Worm (Caenorhabditis elegans) whole organism, young adult: ENCODE results near the gene dot-1.4.

Experiments used
- F22D6.2 ChIP-seq: sonication (generic microtip); optimal IDR thresholded peaks from 2 replicates; lab custom pipeline; 2016; ENCODE audit warnings: mild to moderate bottlenecking, missing genetic modification characterization, missing compliant biosample characterization
- ZK185.1 ChIP-seq: sonication (generic microtip); optimal IDR thresholded peaks from 2 replicates; lab custom pipeline; 2016; ENCODE audit warnings: mild to moderate bottlenecking, missing genetic modification characterization, missing compliant biosample characterization; ENCODE audit not compliant: poor library complexity, severe bottlenecking
- akir-1 ChIP-seq: fragments of 200-800 bp; sonication (Bioruptor generic); optimal IDR thresholded peaks from 2 replicates; lab custom pipeline; 2018; ENCODE audit warnings: mild to moderate bottlenecking, missing genetic modification characterization, moderate library complexity, missing compliant biosample characterization
- chd-7 ChIP-seq: sonication (generic microtip); optimal IDR thresholded peaks from 2 replicates; lab custom pipeline; 2016; ENCODE audit warnings: mild to moderate bottlenecking, missing genetic modification characterization, moderate library complexity, missing compliant biosample characterization
- die-1 ChIP-seq: sonication (generic microtip); optimal IDR thresholded peaks from 2 replicates; lab custom pipeline; 2016; ENCODE audit warnings: missing genotype, mild to moderate bottlenecking, missing genetic modification characterization, missing compliant biosample characterization
- dpl-1 ChIP-seq: fragments of 150-350 bp; optimal IDR thresholded peaks from 2 replicates; lab custom pipeline; 2014; ENCODE audit warnings: missing biosample characterization, missing genetic modification reagents, missing genetic modification characterization
- nhr-90 ChIP-seq: sonication (generic microtip); optimal IDR thresholded peaks from 2 replicates; lab custom pipeline; 2016; ENCODE audit warnings: missing genotype, mild to moderate bottlenecking, missing genetic modification characterization, missing compliant biosample characterization
- unc-62 ChIP-seq: fragments of 150-350 bp; optimal IDR thresholded peaks from 2 replicates; lab custom pipeline; 2014; ENCODE audit warnings: missing biosample characterization, missing genetic modification reagents, missing genetic modification characterization

DNA sequence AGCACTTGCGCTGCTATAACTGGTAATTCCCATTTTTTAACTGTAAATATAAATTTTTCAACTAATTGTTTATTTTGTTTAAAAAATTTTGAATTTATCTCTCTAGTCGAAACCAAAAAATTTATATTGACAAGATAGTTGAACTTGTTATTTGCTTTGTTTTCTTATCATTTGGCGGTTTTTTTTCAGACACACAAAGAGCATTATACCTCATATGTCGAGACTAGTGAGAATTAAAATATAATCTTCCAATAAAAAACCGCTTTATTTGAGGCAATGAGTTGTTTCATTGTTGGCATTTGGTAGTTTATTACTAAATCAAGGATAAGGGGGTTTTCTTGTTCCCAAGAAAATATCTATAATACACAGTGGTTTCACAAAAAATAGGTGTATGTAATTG lies 23.2 kb downstream of the dot-1.4 start:
- TF ChIP-seq dpl-1 (no peak), chd-7 (no peak), unc-62 (GFP tag; lab: Kevin White, UChicago) (no peak), nhr-90 (tag; lab: Kevin White, UChicago) (no peak), ZK185.1 (tag; lab: Kevin White, UChicago) (no peak), F22D6.2 (no peak), die-1 (tag; lab: Kevin White, UChicago) (no peak), akir-1 (GFP tag; lab: Kevin White, UChicago) (no peak)
